Fruit fly (Drosophila melanogaster) whole organism, pupa: ENCODE results near the gene MKP-4.

Source experiments
- CG10348 ChIP-seq: fragments of 200-800 bp; sonication (Bioruptor generic); IDR thresholded peaks from 2 replicates; pipeline ENCODE4 v1.3.6; 2022; ENCODE audit warnings: missing biosample characterization, missing genetic modification characterization
- CG12605 ChIP-seq: fragments of 200-800 bp; sonication (Bioruptor generic); IDR thresholded peaks from 2 replicates; pipeline ENCODE4 v1.3.6; 2022; ENCODE audit warnings: missing biosample characterization, missing genetic modification characterization
- CG13204 ChIP-seq: fragments of 200-800 bp; sonication (Bioruptor generic); optimal IDR thresholded peaks from 2 replicates; lab custom pipeline; 2018; ENCODE audit warnings: missing biosample characterization, mild to moderate bottlenecking, missing genetic modification characterization, moderate library complexity
- CG4496 ChIP-seq: fragments of 200-800 bp; sonication (Bioruptor generic); IDR thresholded peaks from 3 replicates; pipeline ENCODE4 v1.3.6; 2022; ENCODE audit warnings: missing biosample characterization, missing genetic modification characterization
- CG8159 ChIP-seq: fragments of 200-800 bp; sonication (Bioruptor generic); optimal IDR thresholded peaks from 3 replicates; lab custom pipeline; 2018; ENCODE audit warnings: missing biosample characterization, mild to moderate bottlenecking, missing genetic modification characterization, moderate library complexity
- CG9948 ChIP-seq: fragments of 200-800 bp; sonication (Bioruptor generic); optimal IDR thresholded peaks from 2 replicates; lab custom pipeline; 2018; ENCODE audit warnings: missing biosample characterization, mild to moderate bottlenecking, missing genetic modification characterization, moderate library complexity
- D1 ChIP-seq: fragments of 200-800 bp; sonication (Bioruptor generic); optimal IDR thresholded peaks from 2 replicates; lab custom pipeline; 2018; ENCODE audit warnings: missing biosample characterization, mild to moderate bottlenecking, missing genetic modification characterization, moderate library complexity
- EcR ChIP-seq: fragments of 200-800 bp; sonication (Bioruptor generic); optimal IDR thresholded peaks from 3 replicates; lab custom pipeline; 2019; ENCODE audit warnings: missing biosample characterization, missing genetic modification characterization, mild to moderate bottlenecking, moderate library complexity, missing genetic modification reagents
- Ets98B ChIP-seq: fragments of 200-800 bp; sonication (Bioruptor generic); IDR thresholded peaks from 2 replicates; pipeline ENCODE4 v1.3.6; 2022; ENCODE audit warnings: missing biosample characterization, missing genetic modification characterization
- Pif1B ChIP-seq: fragments of 200-800 bp; sonication (Bioruptor generic); optimal IDR thresholded peaks from 3 replicates; lab custom pipeline; 2016; ENCODE audit warnings: missing biosample characterization, missing genetic modification characterization
- gl ChIP-seq: fragments of 200-800 bp; sonication (Bioruptor generic); optimal IDR thresholded peaks from 2 replicates; lab custom pipeline; 2018; ENCODE audit warnings: missing biosample characterization, mild to moderate bottlenecking, missing genetic modification characterization
- rn ChIP-seq: fragments of 200-800 bp; sonication (Bioruptor generic); IDR thresholded peaks from 2 replicates; pipeline ENCODE4 v1.3.6; 2022; ENCODE audit warnings: missing biosample characterization, missing genetic modification characterization

- TF ChIP-seq rn (GFP tag; lab: Robert Waterston, UW) (no peak), D1 (tag; lab: Kevin White, UChicago) (no peak), CG8159 (tag; lab: Kevin White, UChicago) (no peak), Pif1B (no peak), CG4496 (GFP tag; lab: Robert Waterston, UW) (no peak), CG13204 (GFP tag; lab: Kevin White, UChicago) (no peak), CG9948 (tag; lab: Kevin White, UChicago) (no peak), EcR (no peak), CG12605 (GFP tag; lab: Robert Waterston, UW) (no peak), Ets98B (GFP tag; lab: Robert Waterston, UW) (no peak), CG10348 (GFP tag; lab: Robert Waterston, UW) (no peak), gl (tag; lab: Kevin White, UChicago) (no peak)
Observed at dm6 chrX:19583317-19583716, 39.6 kb upstream of the MKP-4 start, which contains the start of gene CG14204.
